Worm (Caenorhabditis elegans) whole organism, L3 larva: ENCODE data around the gene col-68.

ENCODE experiments used
- fkh-2 ChIP-seq: fragments of 150-350 bp; optimal IDR thresholded peaks from 2 replicates; lab custom pipeline; 2014; ENCODE audit warnings: missing biosample characterization, missing genetic modification reagents, missing genetic modification characterization
- fos-1 ChIP-seq: fragments of 150-350 bp; optimal IDR thresholded peaks from 2 replicates; lab custom pipeline; 2014; ENCODE audit warnings: missing biosample characterization, missing genetic modification characterization
- lin-39 ChIP-seq: fragments of 150-350 bp; optimal IDR thresholded peaks from 2 replicates; lab custom pipeline; 2018; ENCODE audit warnings: missing biosample characterization, missing genetic modification reagents, missing genetic modification characterization
- tbx-2 ChIP-seq: sonication (generic microtip); optimal IDR thresholded peaks from 2 replicates; lab custom pipeline; 2016; ENCODE audit warnings: mild to moderate bottlenecking, missing genetic modification characterization, missing compliant biosample characterization

DNA sequence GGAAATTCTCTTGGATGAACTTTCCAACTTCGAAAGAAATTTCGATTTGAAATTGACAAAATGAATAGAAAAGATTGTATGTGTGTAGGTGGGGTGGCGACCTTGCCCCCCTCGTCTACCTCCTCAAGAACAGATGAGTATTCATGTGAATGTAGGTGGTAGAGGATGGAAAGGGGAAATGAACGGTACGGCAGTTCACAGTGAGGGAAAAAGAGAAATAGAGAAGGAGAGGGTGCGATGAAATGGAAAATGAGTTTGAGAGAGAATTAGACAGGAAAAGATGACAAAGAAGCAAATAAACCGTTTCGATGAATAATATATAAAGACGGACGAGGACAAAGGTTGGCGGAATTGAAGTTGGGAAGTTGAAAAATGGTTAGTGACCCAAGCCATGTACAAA lies 17.7 kb downstream of the col-68 start:
- TF ChIP-seq fos-1 (tag; lab: Kevin White, UChicago) (no peak), tbx-2 (tag; lab: Kevin White, UChicago) (no peak), lin-39 (tag; lab: Kevin White, UChicago) (no peak), fkh-2 (tag; lab: Kevin White, UChicago) (no peak)
